Worm (Caenorhabditis elegans): ENCODE data around the gene M01B2.10.

Gene M01B2.10

DNA sequence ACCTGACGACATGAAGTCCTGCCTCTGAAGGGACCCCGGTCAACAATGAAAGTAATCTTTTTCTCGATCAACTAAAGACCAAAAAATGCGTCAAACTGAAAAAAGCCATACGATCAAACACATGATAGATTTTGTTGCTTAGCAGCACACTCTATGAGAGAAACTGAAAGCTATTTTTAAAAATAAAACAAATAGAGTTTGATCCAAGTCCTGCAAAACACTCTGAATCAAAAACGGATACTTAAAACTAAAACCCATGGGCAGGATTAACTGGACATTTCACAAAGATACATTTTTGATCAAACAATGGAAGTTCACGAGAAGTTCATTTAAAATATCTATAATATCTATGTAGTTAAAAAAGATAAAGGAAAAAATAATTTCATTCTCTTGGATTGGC is 5.2 kb upstream of the M01B2.10 start, which contains the start of gene T10H4.13:
T10H4.13 (minus strand) TSS at position 101 of the 400 bp plus-strand sequence.
- TF ChIP-seq npax-4 (tag; optimal IDR thresholded peaks at IDR 0.05) (no peak), dmd-4 (tag; optimal IDR thresholded peaks at IDR 0.05; ENCODE audit: borderline replicate concordance) (no peak), hlh-13 (GFP tag; optimal IDR thresholded peaks at IDR 0.05) (no peak), odd-2 (tag; optimal IDR thresholded peaks at IDR 0.05) (no peak), ama-1 (optimal IDR thresholded peaks at IDR 0.05) (no peak), hlh-8 (tag; optimal IDR thresholded peaks at IDR 0.05) (no peak), tbx-2 (tag; optimal IDR thresholded peaks at IDR 0.05) (no peak), pat-9 (tag; optimal IDR thresholded peaks at IDR 0.05) (no peak), sdc-2 (tag; optimal IDR thresholded peaks at IDR 0.05) (no peak), pax-1 (tag; optimal IDR thresholded peaks at IDR 0.05) (no peak), sox-4 (tag; optimal IDR thresholded peaks at IDR 0.05) (no peak), lin-11 (tag; optimal IDR thresholded peaks at IDR 0.05) (no peak), zip-5 (tag; optimal IDR thresholded peaks at IDR 0.05) (no peak), gmeb-2 (tag; optimal IDR thresholded peaks at IDR 0.05) (no peak), ceh-34 (tag; optimal IDR thresholded peaks at IDR 0.05) (no peak), C08G9.2 (tag; optimal IDR thresholded peaks at IDR 0.05) (no peak), che-1 (tag; optimal IDR thresholded peaks at IDR 0.05) (no peak), pha-4 (tag; optimal IDR thresholded peaks at IDR 0.05) (no peak), unc-42 (tag; optimal IDR thresholded peaks at IDR 0.05) (no peak), sox-2 (GFP tag; IDR thresholded peaks at IDR 0.05) (no peak)

- no peak for TF ChIP-seq lim-6 (tag; optimal IDR thresholded peaks at IDR 0.05)
- no peak for TF ChIP-seq C38D4.7 (GFP tag; optimal IDR thresholded peaks at IDR 0.05)
- no peak for TF ChIP-seq ttx-3 (tag; optimal IDR thresholded peaks at IDR 0.05)
- no peak for TF ChIP-seq fkh-10 (GFP tag; optimal IDR thresholded peaks at IDR 0.05)
Measured at ce11 chrV:15265814-15266213, 3.6 kb upstream of the M01B2.10 start, which contains the start of gene M01B2.13. M01B2.13 (minus strand) TSS chrV:15265914.

- TF ChIP-seq ceh-48 (tag; optimal IDR thresholded peaks at IDR 0.05): no peak
- no peak for TF ChIP-seq hlh-15 (tag; optimal IDR thresholded peaks at IDR 0.05)
- TF ChIP-seq eyg-1 (tag; optimal IDR thresholded peaks at IDR 0.05): no peak
- TF ChIP-seq sox-4 (tag; optimal IDR thresholded peaks at IDR 0.05): no peak
- no peak for TF ChIP-seq hlh-6 (tag; optimal IDR thresholded peaks at IDR 0.05)
- TF ChIP-seq nhr-11 (tag; optimal IDR thresholded peaks at IDR 0.05): no peak
- TF ChIP-seq ref-2 (tag; optimal IDR thresholded peaks at IDR 0.05): no peak
- no peak for TF ChIP-seq C38D4.7 (GFP tag; optimal IDR thresholded peaks at IDR 0.05)
Measured at ce11 chrV:15264131-15264530, 1.9 kb upstream of the M01B2.10 start, which contains the start of gene M01B2.12. M01B2.12 (minus strand) TSS chrV:15264231.

DNA sequence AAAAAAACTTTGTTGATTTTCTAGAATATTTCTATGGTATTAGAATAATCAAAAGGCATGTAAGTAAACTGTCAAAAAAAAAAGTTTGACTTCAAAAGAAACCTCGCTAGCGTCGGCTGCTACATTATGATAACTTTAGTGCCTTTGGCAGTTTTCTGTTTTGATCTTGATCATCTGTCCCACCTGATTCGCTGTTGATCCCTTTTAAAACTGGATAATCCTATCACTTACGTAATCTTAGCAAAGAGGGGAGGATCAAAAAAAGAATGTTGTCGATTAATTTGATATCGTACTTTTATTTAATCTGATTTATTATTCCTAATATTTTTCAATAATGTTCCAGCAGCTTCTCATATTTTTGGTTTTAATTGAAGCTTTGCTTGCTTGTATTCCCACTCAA is 2.3 kb downstream of the M01B2.10 start, which contains the start of gene M01B2.8:
M01B2.8 (plus strand) TSS at position 301 of the 400 bp plus-strand sequence.
- TF ChIP-seq ets-4 (tag; optimal IDR thresholded peaks at IDR 0.05) (no peak), eyg-1 (tag; optimal IDR thresholded peaks at IDR 0.05) (no peak)

DNA sequence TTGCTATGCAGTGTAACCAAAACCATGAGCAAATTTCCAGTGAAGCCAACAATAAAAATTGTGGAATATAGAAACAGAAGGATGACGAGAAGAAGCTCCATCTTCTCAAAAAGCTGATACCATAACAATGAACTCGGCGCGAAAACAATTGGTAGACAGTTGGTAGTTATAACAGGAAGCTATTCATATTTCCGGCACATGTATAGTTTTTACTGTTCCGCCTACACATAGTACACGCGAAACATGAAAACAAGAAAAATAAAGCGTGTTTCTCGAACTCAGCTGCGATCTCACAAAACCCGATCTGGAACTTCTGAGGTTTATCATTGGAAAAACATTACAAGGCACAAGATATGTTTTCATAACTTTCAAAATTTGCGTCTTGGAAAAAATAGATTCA is 3.2 kb downstream of the M01B2.10 start, which contains the start of gene srsx-37:
srsx-37 (minus strand) TSS at position 101 of the 400 bp plus-strand sequence.
- TF ChIP-seq sdc-2 (tag; optimal IDR thresholded peaks at IDR 0.05) (no peak), C38D4.7 (GFP tag; optimal IDR thresholded peaks at IDR 0.05) (no peak), lin-11 (tag; optimal IDR thresholded peaks at IDR 0.05) (no peak), pha-2 (tag; optimal IDR thresholded peaks at IDR 0.05) (no peak), unc-86 (tag; optimal IDR thresholded peaks at IDR 0.05) (no peak), nfya-1 (tag; optimal IDR thresholded peaks at IDR 0.05) (no peak), odd-2 (tag; optimal IDR thresholded peaks at IDR 0.05) (no peak), hlh-13 (GFP tag; optimal IDR thresholded peaks at IDR 0.05) (no peak), K09A11.1 (tag; optimal IDR thresholded peaks at IDR 0.05; ENCODE audit: insufficient read depth) (no peak), unc-3 (GFP tag; conservative IDR thresholded peaks at IDR 0.05) (no peak), unc-3 (tag; optimal IDR thresholded peaks at IDR 0.05) (no peak), sox-4 (tag; optimal IDR thresholded peaks at IDR 0.05) (no peak), ceh-18 (tag; optimal IDR thresholded peaks at IDR 0.05) (no peak)
